Worm (Caenorhabditis elegans): ENCODE measurements around the gene ubxn-6.

ubxn-6 gene

DNA sequence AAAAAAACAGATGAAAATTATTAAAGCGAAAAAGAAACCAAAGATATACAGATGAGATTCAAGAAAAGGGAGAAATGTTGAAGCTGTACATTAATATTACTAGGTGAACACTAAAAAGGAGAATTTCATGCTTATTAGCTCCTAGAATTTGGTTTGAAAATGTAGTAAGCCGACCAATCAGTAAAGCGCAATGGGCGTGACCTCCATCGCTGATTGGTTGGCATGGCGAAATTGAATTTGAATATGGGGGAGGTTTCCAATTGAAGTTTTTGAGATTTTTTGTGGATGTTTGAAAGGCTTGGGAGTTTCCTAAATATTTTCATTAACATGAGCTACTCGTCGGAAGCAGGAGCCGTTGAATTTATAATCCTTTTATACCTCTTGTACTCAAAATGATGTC is 32.8 kb downstream of the ubxn-6 start:
- TF ChIP-seq ztf-16 (tag; optimal IDR thresholded peaks at IDR 0.05) (no peak), pqm-1 (tag; optimal IDR thresholded peaks at IDR 0.05) (no peak), C08G9.2 (tag; optimal IDR thresholded peaks at IDR 0.05) (no peak), nfya-1 (tag; optimal IDR thresholded peaks at IDR 0.05) (peak; percentile 96), ceh-34 (tag; optimal IDR thresholded peaks at IDR 0.05) (no peak), ceh-30 (tag; optimal IDR thresholded peaks at IDR 0.05) (no peak)

- no peak for TF ChIP-seq pha-4 (tag; optimal IDR thresholded peaks at IDR 0.05)
- no peak for TF ChIP-seq lim-6 (tag; optimal IDR thresholded peaks at IDR 0.05)
- TF ChIP-seq ttx-3 (tag; optimal IDR thresholded peaks at IDR 0.05) = no peak
- no peak for TF ChIP-seq ceh-9 (tag; optimal IDR thresholded peaks at IDR 0.05)
- TF ChIP-seq ama-1 (optimal IDR thresholded peaks at IDR 0.05) = no peak
- no peak for TF ChIP-seq odd-2 (tag; optimal IDR thresholded peaks at IDR 0.05)
- TF ChIP-seq hlh-8 (tag; optimal IDR thresholded peaks at IDR 0.05) = no peak
- no peak for TF ChIP-seq elt-2 (tag; optimal IDR thresholded peaks at IDR 0.05)
- no peak for TF ChIP-seq T23F11.4 (GFP tag; optimal IDR thresholded peaks at IDR 0.05)
- TF ChIP-seq ref-2 (tag; optimal IDR thresholded peaks at IDR 0.05) = no peak
- no peak for TF ChIP-seq ceh-31 (tag; optimal IDR thresholded peaks at IDR 0.05)
These were observed 33.3 kb downstream of the ubxn-6 start, which contains the start of gene R11E3.19 for ce11 chrIV:4776001-4776400. Gene R11E3.19 (minus strand): TSS chrIV:4776101.

ce11 chrIV:4771792-4772191 is 37.5 kb downstream of the ubxn-6 start, which contains the start of gene R11E3.2:
Gene R11E3.2 (plus strand): TSS chrIV:4772092.
- TF ChIP-seq Y22D7AL.16 (tag; optimal IDR thresholded peaks at IDR 0.05) (no peak), sox-2 (GFP tag; IDR thresholded peaks at IDR 0.05) (no peak), nhr-11 (tag; optimal IDR thresholded peaks at IDR 0.05) (no peak), ceh-45 (GFP tag; IDR thresholded peaks at IDR 0.05) (no peak), tbx-7 (tag; optimal IDR thresholded peaks at IDR 0.05) (no peak), ref-2 (tag; optimal IDR thresholded peaks at IDR 0.05) (no peak), dve-1 (tag; optimal IDR thresholded peaks at IDR 0.05) (no peak), C38D4.7 (GFP tag; optimal IDR thresholded peaks at IDR 0.05) (no peak), ceh-19 (GFP tag; optimal IDR thresholded peaks at IDR 0.05) (no peak), npax-4 (tag; optimal IDR thresholded peaks at IDR 0.05) (no peak), ceh-6 (GFP tag; optimal IDR thresholded peaks at IDR 0.05) (no peak), dmd-4 (tag; optimal IDR thresholded peaks at IDR 0.05; ENCODE audit: borderline replicate concordance) (no peak), fkh-10 (GFP tag; optimal IDR thresholded peaks at IDR 0.05) (no peak), unc-3 (GFP tag; conservative IDR thresholded peaks at IDR 0.05) (no peak), unc-3 (tag; optimal IDR thresholded peaks at IDR 0.05) (no peak), fkh-6 (tag; optimal IDR thresholded peaks at IDR 0.05) (no peak)

DNA sequence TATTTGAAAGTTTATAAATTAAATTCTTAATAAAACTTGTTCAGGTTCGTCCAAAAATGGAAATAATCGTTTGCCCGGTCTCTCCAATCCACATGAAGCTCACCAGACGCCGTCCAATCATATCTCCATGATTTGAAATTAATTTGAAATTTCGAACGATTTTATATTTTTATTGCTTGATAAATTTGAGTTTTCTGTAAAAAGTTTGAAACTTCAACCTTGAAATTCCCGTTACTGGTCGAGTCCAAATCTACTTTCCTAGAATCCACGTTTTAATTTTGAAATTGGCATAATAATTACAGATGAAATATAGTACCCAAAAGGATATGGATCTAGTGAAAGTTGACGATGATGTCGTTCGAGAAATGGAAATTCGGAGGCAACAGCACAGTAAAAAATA is 44.9 kb downstream of the ubxn-6 start, which contains the start of gene npp-26:
Gene npp-26 (plus strand): TSS at position 301 of the 400 bp plus-strand sequence.
- TF ChIP-seq ceh-22 (tag; optimal IDR thresholded peaks at IDR 0.05) = no peak
- TF ChIP-seq unc-42 (tag; optimal IDR thresholded peaks at IDR 0.05) = no peak
- no peak for TF ChIP-seq ceh-45 (GFP tag; IDR thresholded peaks at IDR 0.05)
- TF ChIP-seq hlh-30 (tag; optimal IDR thresholded peaks at IDR 0.05; ENCODE audit: insufficient read depth) = no peak
- no peak for TF ChIP-seq ttx-3 (tag; optimal IDR thresholded peaks at IDR 0.05)
- no peak for TF ChIP-seq eyg-1 (tag; optimal IDR thresholded peaks at IDR 0.05)
- TF ChIP-seq ceh-31 (tag; optimal IDR thresholded peaks at IDR 0.05) = no peak
- no peak for TF ChIP-seq unc-55 (GFP tag; optimal IDR thresholded peaks at IDR 0.05)
- no peak for TF ChIP-seq C38D4.7 (GFP tag; optimal IDR thresholded peaks at IDR 0.05)
- TF ChIP-seq ztf-16 (tag; optimal IDR thresholded peaks at IDR 0.05) = no peak
- TF ChIP-seq pag-3 (tag; optimal IDR thresholded peaks at IDR 0.05; ENCODE audit: borderline replicate concordance) = no peak
- no peak for TF ChIP-seq tbx-7 (tag; optimal IDR thresholded peaks at IDR 0.05)
- no peak for TF ChIP-seq ahr-1 (tag; optimal IDR thresholded peaks at IDR 0.05)
- no peak for TF ChIP-seq fkh-6 (tag; optimal IDR thresholded peaks at IDR 0.05)
- no peak for TF ChIP-seq fkh-10 (GFP tag; optimal IDR thresholded peaks at IDR 0.05)
- no peak for TF ChIP-seq syd-9 (tag; optimal IDR thresholded peaks at IDR 0.05)
- TF ChIP-seq ets-4 (tag; optimal IDR thresholded peaks at IDR 0.05) = no peak
- TF ChIP-seq fax-1 (tag; optimal IDR thresholded peaks at IDR 0.05) = no peak
- no peak for TF ChIP-seq zip-5 (tag; optimal IDR thresholded peaks at IDR 0.05)
- TF ChIP-seq sdc-2 (tag; optimal IDR thresholded peaks at IDR 0.05) = no peak

All from whole organism, late embryonic.